Fruit fly (Drosophila melanogaster) whole organism, prepupa: ENCODE results near the gene TP53INP.

Experiments used
- CG10631 ChIP-seq: fragments of 200-800 bp; sonication (Bioruptor generic); optimal IDR thresholded peaks from 2 replicates; lab custom pipeline; 2016; ENCODE audit warnings: missing biosample characterization, missing genetic modification characterization
- CG3032 ChIP-seq: fragments of 200-800 bp; optimal IDR thresholded peaks from 2 replicates; lab custom pipeline; 2019; ENCODE audit warnings: missing biosample characterization, mild to moderate bottlenecking, missing genetic modification characterization, moderate library complexity
- Eip75B ChIP-seq: fragments of 200-800 bp; sonication (Bioruptor generic); optimal IDR thresholded peaks from 3 replicates; lab custom pipeline; 2016; ENCODE audit warnings: missing biosample characterization, missing genetic modification characterization
- Hr4 ChIP-seq: fragments of 200-800 bp; sonication (Bioruptor generic); optimal IDR thresholded peaks from 3 replicates; lab custom pipeline; 2016; ENCODE audit warnings: missing biosample characterization, missing genetic modification characterization
- OdsH ChIP-seq: fragments of 200-800 bp; sonication (Bioruptor generic); optimal IDR thresholded peaks from 3 replicates; lab custom pipeline; 2016; ENCODE audit warnings: missing biosample characterization, missing genetic modification characterization
- Sox15 ChIP-seq: fragments of 200-800 bp; sonication (Bioruptor generic); optimal IDR thresholded peaks from 3 replicates; lab custom pipeline; 2016; ENCODE audit warnings: missing biosample characterization, missing genetic modification characterization
- fkh ChIP-seq: fragments of 200-800 bp; sonication (Bioruptor generic); optimal IDR thresholded peaks from 3 replicates; lab custom pipeline; 2017; ENCODE audit warnings: missing biosample characterization, mild to moderate bottlenecking, missing genetic modification characterization, moderate library complexity
- ss ChIP-seq, 2 experiments: fragments of 200-800 bp; sonication (Bioruptor generic); optimal IDR thresholded peaks; 2 replicates in 1 of 2; 3 replicates in 1 of 2; lab custom pipeline; 2017 to 2018; ENCODE audit warnings: mild to moderate bottlenecking in 2 of 2, missing biosample characterization in 2 of 2, missing genetic modification characterization in 2 of 2, moderate library complexity in 1 of 2
- svp ChIP-seq: fragments of 200-800 bp; sonication (Bioruptor generic); peaks from one replicate; lab custom pipeline; 2016; ENCODE audit warnings: missing biosample characterization, missing genetic modification characterization

dm6 chr3L:4405922-4406321 lies 821 bp upstream of the TP53INP start, which contains the start of gene CG15019:
- TF ChIP-seq CG3032 (tag; lab: Kevin White, UChicago) (no peak), CG10631 (no peak), Eip75B (GFP tag; lab: Kevin White, UChicago) (no peak), Hr4 (GFP tag; lab: Kevin White, UChicago) (no peak), OdsH (GFP tag; lab: Kevin White, UChicago) (no peak), ss (GFP tag; optimal IDR thresholded peaks at IDR 0.05; lab: Kevin White, UChicago) (no peak), fkh (no peak), Sox15 (GFP tag; lab: Kevin White, UChicago) (no peak), svp (no peak)
